Worm (Caenorhabditis elegans): ENCODE measurements around the gene egas-3.

The egas-3 gene

ce11 chrV:18637544-18638366, 1.6 kb upstream of the egas-3 start:
- TF ChIP-seq nfya-1 (tag; optimal IDR thresholded peaks at IDR 0.05) (no peak), che-1 (tag; optimal IDR thresholded peaks at IDR 0.05) (no peak), dve-1 (tag; optimal IDR thresholded peaks at IDR 0.05) (peak; percentile 87), fkh-10 (GFP tag; optimal IDR thresholded peaks at IDR 0.05) (no peak)

ce11 chrV:18631966-18632531, 4.1 kb downstream of the egas-3 start:
- TF ChIP-seq ceh-48 (tag; optimal IDR thresholded peaks at IDR 0.05) (peak; percentile 46), pqm-1 (tag; optimal IDR thresholded peaks at IDR 0.05) (no peak), dve-1 (tag; optimal IDR thresholded peaks at IDR 0.05) (no peak)

ce11 chrV:18628907-18629306, 7.2 kb downstream of the egas-3 start:
- peak; percentile 25 for TF ChIP-seq ceh-48 (tag; optimal IDR thresholded peaks at IDR 0.05)
- no peak for TF ChIP-seq rnt-1 (tag; optimal IDR thresholded peaks at IDR 0.05)
- no peak for TF ChIP-seq ceh-22 (tag; optimal IDR thresholded peaks at IDR 0.05)

ce11 chrV:18627445-18627844, 8.7 kb downstream of the egas-3 start:
- TF ChIP-seq C38D4.7 (GFP tag; optimal IDR thresholded peaks at IDR 0.05) (no peak), ceh-24 (tag; optimal IDR thresholded peaks at IDR 0.05) (no peak), ref-2 (tag; optimal IDR thresholded peaks at IDR 0.05) (no peak), hlh-8 (tag; optimal IDR thresholded peaks at IDR 0.05) (no peak), hlh-6 (tag; optimal IDR thresholded peaks at IDR 0.05) (no peak), eyg-1 (tag; optimal IDR thresholded peaks at IDR 0.05) (no peak), pqm-1 (tag; optimal IDR thresholded peaks at IDR 0.05) (no peak), ceh-19 (GFP tag; optimal IDR thresholded peaks at IDR 0.05) (no peak), ztf-16 (tag; optimal IDR thresholded peaks at IDR 0.05) (no peak), ama-1 (optimal IDR thresholded peaks at IDR 0.05) (no peak), sdc-2 (tag; optimal IDR thresholded peaks at IDR 0.05) (no peak), ceh-22 (tag; optimal IDR thresholded peaks at IDR 0.05) (no peak), F13H6.1 (tag; optimal IDR thresholded peaks at IDR 0.05) (no peak), ceh-14 (tag; optimal IDR thresholded peaks at IDR 0.05) (no peak), mec-3 (tag; optimal IDR thresholded peaks at IDR 0.05; ENCODE audit: borderline replicate concordance) (no peak), hlh-13 (GFP tag; optimal IDR thresholded peaks at IDR 0.05) (no peak), ceh-34 (tag; optimal IDR thresholded peaks at IDR 0.05) (no peak), fkh-10 (GFP tag; optimal IDR thresholded peaks at IDR 0.05) (no peak)

- no peak for TF ChIP-seq K02D7.2 (tag; optimal IDR thresholded peaks at IDR 0.05)
- no peak for TF ChIP-seq hlh-15 (tag; optimal IDR thresholded peaks at IDR 0.05)
- no peak for TF ChIP-seq sdc-2 (tag; optimal IDR thresholded peaks at IDR 0.05)
- no peak for TF ChIP-seq pat-9 (tag; optimal IDR thresholded peaks at IDR 0.05)
- no peak for TF ChIP-seq ahr-1 (tag; optimal IDR thresholded peaks at IDR 0.05)
- no peak for TF ChIP-seq unc-86 (tag; optimal IDR thresholded peaks at IDR 0.05)
- no peak for TF ChIP-seq gmeb-2 (tag; optimal IDR thresholded peaks at IDR 0.05)
- TF ChIP-seq pag-3 (tag; optimal IDR thresholded peaks at IDR 0.05; ENCODE audit: borderline replicate concordance), result no peak
- TF ChIP-seq K09A11.1 (tag; optimal IDR thresholded peaks at IDR 0.05; ENCODE audit: insufficient read depth), result no peak
- no peak for TF ChIP-seq ceh-24 (tag; optimal IDR thresholded peaks at IDR 0.05)
- no peak for TF ChIP-seq unc-42 (tag; optimal IDR thresholded peaks at IDR 0.05)
- TF ChIP-seq dmd-4 (tag; optimal IDR thresholded peaks at IDR 0.05; ENCODE audit: borderline replicate concordance), result no peak
- no peak for TF ChIP-seq tbx-2 (tag; optimal IDR thresholded peaks at IDR 0.05)
- TF ChIP-seq zip-5 (tag; optimal IDR thresholded peaks at IDR 0.05), result no peak
- no peak for TF ChIP-seq hlh-6 (tag; optimal IDR thresholded peaks at IDR 0.05)
- no peak for TF ChIP-seq pros-1 (tag; optimal IDR thresholded peaks at IDR 0.05)
- TF ChIP-seq nhr-232 (tag; optimal IDR thresholded peaks at IDR 0.05), result no peak
- no peak for TF ChIP-seq rnt-1 (tag; optimal IDR thresholded peaks at IDR 0.05)
- TF ChIP-seq ceh-31 (tag; optimal IDR thresholded peaks at IDR 0.05), result no peak
These were observed 9.4 kb downstream of the egas-3 start, which contains the start of gene Y69H2.15 for ce11 chrV:18626764-18627163. Y69H2.15 (minus strand) TSS chrV:18626864.
